Fruit fly (Drosophila melanogaster) whole organism, prepupa: Measurements from ENCODE around the gene ND-B14.5B.

Experiments
- CG10631 ChIP-seq: fragments of 200-800 bp; sonication (Bioruptor generic); optimal IDR thresholded peaks from 2 replicates; lab custom pipeline; 2016; ENCODE audit warnings: missing biosample characterization, missing genetic modification characterization
- CG10669 ChIP-seq: fragments of 200-800 bp; sonication (Bioruptor generic); optimal IDR thresholded peaks from 3 replicates; lab custom pipeline; 2018; ENCODE audit warnings: missing biosample characterization, mild to moderate bottlenecking, missing genetic modification characterization, moderate library complexity
- CG11902 ChIP-seq: fragments of 200-800 bp; sonication (Bioruptor generic); optimal IDR thresholded peaks from 3 replicates; lab custom pipeline; 2016; ENCODE audit warnings: missing biosample characterization, missing genetic modification characterization
- CG15336 ChIP-seq: fragments of 200-800 bp; sonication (Bioruptor generic); IDR thresholded peaks from 2 replicates; pipeline ENCODE4 v1.3.6; 2022; ENCODE audit warnings: missing biosample characterization, missing genetic modification characterization
- CG1621 ChIP-seq: fragments of 200-800 bp; sonication (Bioruptor generic); optimal IDR thresholded peaks from 3 replicates; lab custom pipeline; 2018; ENCODE audit warnings: missing biosample characterization, mild to moderate bottlenecking, missing genetic modification characterization
- CG16779 ChIP-seq: fragments of 200-800 bp; sonication (Bioruptor generic); optimal IDR thresholded peaks from 3 replicates; lab custom pipeline; 2017; ENCODE audit warnings: missing biosample characterization, mild to moderate bottlenecking, missing genetic modification characterization
- CG32006 ChIP-seq: fragments of 200-800 bp; sonication (Bioruptor generic); optimal IDR thresholded peaks from 3 replicates; lab custom pipeline; 2017; ENCODE audit warnings: missing biosample characterization, mild to moderate bottlenecking, missing genetic modification characterization
- CG4318 ChIP-seq: fragments of 200-800 bp; sonication (Bioruptor generic); optimal IDR thresholded peaks from 3 replicates; lab custom pipeline; 2017; ENCODE audit warnings: missing biosample characterization, mild to moderate bottlenecking, missing genetic modification characterization
- CG6792 ChIP-seq: fragments of 200-800 bp; sonication (Bioruptor generic); optimal IDR thresholded peaks from 3 replicates; lab custom pipeline; 2016; ENCODE audit warnings: missing biosample characterization, missing genetic modification characterization
- CG8319 ChIP-seq: fragments of 200-800 bp; sonication (Bioruptor generic); optimal IDR thresholded peaks from 3 replicates; lab custom pipeline; 2016; ENCODE audit warnings: missing biosample characterization, missing genetic modification characterization
- CG8632 ChIP-seq: fragments of 200-800 bp; sonication (Bioruptor generic); optimal IDR thresholded peaks from 3 replicates; lab custom pipeline; 2016; ENCODE audit warnings: missing biosample characterization, missing genetic modification characterization
- Eip93F ChIP-seq: fragments of 200-800 bp; sonication (Bioruptor generic); optimal IDR thresholded peaks from 2 replicates; lab custom pipeline; 2016; ENCODE audit warnings: missing biosample characterization, mild to moderate bottlenecking, missing genetic modification characterization
- Ets21C ChIP-seq: fragments of 200-800 bp; sonication (Bioruptor generic); optimal IDR thresholded peaks from 3 replicates; lab custom pipeline; 2016; ENCODE audit warnings: missing biosample characterization, missing genetic modification characterization
- Gug ChIP-seq: fragments of 200-800 bp; sonication (Bioruptor generic); IDR thresholded peaks from 2 replicates; pipeline ENCODE4 v1.3.6; 2022; ENCODE audit warnings: missing biosample characterization, missing genetic modification characterization
- Lpt ChIP-seq: fragments of 200-800 bp; sonication (Bioruptor generic); optimal IDR thresholded peaks from 3 replicates; lab custom pipeline; 2016; ENCODE audit warnings: missing biosample characterization, missing genetic modification characterization
- Sox15 ChIP-seq: fragments of 200-800 bp; sonication (Bioruptor generic); optimal IDR thresholded peaks from 3 replicates; lab custom pipeline; 2016; ENCODE audit warnings: missing biosample characterization, missing genetic modification characterization
- dsx ChIP-seq: fragments of 200-800 bp; optimal IDR thresholded peaks from 3 replicates; lab custom pipeline; 2019; ENCODE audit warnings: missing biosample characterization, mild to moderate bottlenecking, missing genetic modification characterization, moderate library complexity; ENCODE audit not compliant: poor library complexity, severe bottlenecking
- esn ChIP-seq: fragments of 200-800 bp; sonication (Bioruptor generic); optimal IDR thresholded peaks from 2 replicates; lab custom pipeline; 2016; ENCODE audit warnings: missing biosample characterization, mild to moderate bottlenecking, missing genetic modification characterization, moderate library complexity
- fd59A ChIP-seq: fragments of 200-800 bp; sonication (Bioruptor generic); optimal IDR thresholded peaks from 2 replicates; lab custom pipeline; 2017; ENCODE audit warnings: missing biosample characterization, mild to moderate bottlenecking, missing genetic modification characterization, missing genetic modification reagents
- fd85E ChIP-seq: fragments of 200-800 bp; sonication (Bioruptor generic); optimal IDR thresholded peaks from 3 replicates; lab custom pipeline; 2016; ENCODE audit warnings: missing biosample characterization, missing genetic modification characterization
- fkh ChIP-seq: fragments of 200-800 bp; sonication (Bioruptor generic); optimal IDR thresholded peaks from 3 replicates; lab custom pipeline; 2017; ENCODE audit warnings: missing biosample characterization, mild to moderate bottlenecking, missing genetic modification characterization, moderate library complexity
- lz ChIP-seq: fragments of 200-800 bp; sonication (Bioruptor generic); optimal IDR thresholded peaks from 3 replicates; lab custom pipeline; 2016; ENCODE audit warnings: missing biosample characterization, missing genetic modification characterization
- net ChIP-seq: fragments of 200-800 bp; sonication (Bioruptor generic); optimal IDR thresholded peaks from 3 replicates; lab custom pipeline; 2016; ENCODE audit warnings: missing biosample characterization, missing genetic modification characterization
- pdm3 ChIP-seq: fragments of 200-800 bp; sonication (Bioruptor generic); optimal IDR thresholded peaks from 3 replicates; lab custom pipeline; 2016; ENCODE audit warnings: missing biosample characterization, missing genetic modification characterization

ND-B14.5B gene

DNA sequence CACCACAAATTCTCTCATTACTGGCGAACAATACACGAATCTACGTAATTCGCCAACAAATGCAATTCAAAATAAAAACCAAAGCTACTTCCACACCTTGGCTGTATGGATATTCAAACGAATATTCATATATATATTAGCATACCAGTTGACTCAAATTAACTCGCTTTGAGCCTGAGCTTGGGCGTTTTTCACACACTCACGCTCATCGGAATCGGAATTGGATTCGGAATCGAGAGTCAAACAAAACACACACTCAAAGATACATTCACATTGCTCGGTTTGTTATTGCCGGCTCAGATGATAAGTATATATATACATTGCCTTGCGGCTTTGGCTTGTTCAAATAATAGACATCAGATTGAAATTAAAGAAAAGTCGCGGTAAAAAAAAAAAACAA, 23.4 kb downstream of the ND-B14.5B start:
- TF ChIP-seq CG10669 (GFP tag; lab: Kevin White, UChicago) (no peak), Sox15 (GFP tag; lab: Kevin White, UChicago) (no peak), CG8632 (GFP tag; lab: Kevin White, UChicago) (no peak), fd85E (no peak), CG10631 (no peak)

DNA sequence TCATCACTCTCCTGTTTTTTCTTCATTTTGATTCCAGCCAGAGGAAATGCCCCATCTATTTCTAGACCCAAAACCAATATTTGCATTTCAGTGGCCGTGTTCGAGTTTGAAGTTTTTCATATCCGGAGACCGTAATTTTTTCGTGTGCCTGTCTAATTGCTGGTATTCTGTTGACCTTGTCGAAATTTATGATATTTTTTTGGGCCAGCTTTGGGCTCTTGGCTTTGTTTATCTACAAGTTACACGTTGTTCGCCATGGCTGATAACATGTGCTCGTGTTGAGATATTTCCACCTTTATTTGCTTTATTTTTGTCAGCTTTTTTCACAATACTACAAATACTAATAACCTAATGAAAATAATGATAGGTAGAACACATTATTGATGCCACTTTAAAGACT, 23.9 kb downstream of the ND-B14.5B start:
- TF ChIP-seq Ets21C (GFP tag; lab: Kevin White, UChicago) = no peak
- no peak for TF ChIP-seq CG10669 (GFP tag; lab: Kevin White, UChicago)
- peak; percentile 80 for TF ChIP-seq fkh
- no peak for TF ChIP-seq CG16779

- TF ChIP-seq CG16779 = no peak
- no peak for TF ChIP-seq fd59A (GFP tag; lab: Kevin White, UChicago)
- no peak for TF ChIP-seq Eip93F (GFP tag; lab: Kevin White, UChicago)
- TF ChIP-seq CG15336 (GFP tag; lab: Robert Waterston, UW) = no peak
- TF ChIP-seq fd85E = no peak
- TF ChIP-seq Lpt = no peak
Observed at dm6 chr2L:3121325-3121724, 24.3 kb downstream of the ND-B14.5B start.

DNA sequence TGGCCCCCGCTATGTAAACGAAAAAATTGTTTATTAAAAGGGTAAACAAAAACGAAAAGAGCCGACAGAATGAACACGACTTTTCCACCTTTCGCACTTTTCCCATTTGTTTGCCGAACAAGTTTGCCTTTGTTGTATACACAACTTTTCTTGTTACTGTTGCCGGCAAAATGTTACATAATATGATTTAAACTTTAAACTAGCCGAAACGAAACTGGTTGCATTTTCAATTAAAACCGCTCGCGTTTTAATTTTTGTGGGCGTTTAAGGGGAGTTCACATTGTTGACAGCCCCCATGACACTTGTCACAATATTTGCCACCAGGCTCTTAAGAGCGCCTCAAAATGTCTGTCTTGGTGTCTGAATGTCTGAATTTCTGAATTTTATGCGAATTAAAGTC, 24.8 kb downstream of the ND-B14.5B start:
- TF ChIP-seq fkh = peak; percentile 41
- no peak for TF ChIP-seq esn (GFP tag; lab: Kevin White, UChicago)

DNA sequence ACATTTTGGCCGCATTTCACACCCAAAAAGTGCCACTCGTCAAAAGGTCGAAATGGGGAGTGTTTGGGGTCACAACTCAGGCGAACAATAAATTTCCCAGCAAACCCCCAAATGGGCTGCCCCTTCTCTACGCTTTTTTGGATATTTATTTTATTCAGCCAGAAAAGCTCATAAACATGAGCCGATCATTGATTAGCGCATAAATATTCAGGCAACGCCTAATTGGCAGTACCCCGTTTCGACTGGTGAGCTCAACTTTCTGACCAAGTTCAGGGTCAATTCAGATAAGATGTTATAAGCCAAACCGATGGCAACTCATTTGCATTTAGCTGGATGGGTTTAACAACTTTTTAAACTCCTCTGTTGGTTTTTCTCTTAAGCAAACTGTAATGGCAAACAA, 26.0 kb downstream of the ND-B14.5B start:
- TF ChIP-seq CG16779 (no peak), CG6792 (GFP tag; lab: Kevin White, UChicago) (no peak), pdm3 (no peak), CG15336 (GFP tag; lab: Robert Waterston, UW) (no peak), CG8319 (no peak)

DNA sequence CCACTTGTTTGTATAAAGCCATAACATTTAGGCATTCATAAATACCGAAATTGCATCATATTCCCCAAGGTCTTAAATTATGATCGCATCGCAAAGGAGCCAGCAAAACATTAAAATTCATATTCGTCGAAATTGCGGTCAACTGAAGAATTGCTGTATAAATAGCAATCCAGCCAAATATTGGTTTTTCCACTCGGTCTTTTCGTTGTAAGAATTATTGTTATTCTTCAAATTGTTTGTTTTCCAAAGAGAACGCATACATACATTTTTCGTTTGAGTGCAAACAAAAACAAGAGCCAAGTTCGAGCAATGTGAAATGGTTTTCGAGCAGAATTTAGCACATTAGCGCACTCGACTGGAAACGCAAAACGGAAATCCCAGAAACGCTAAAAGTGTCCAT, 30.8 kb downstream of the ND-B14.5B start:
- TF ChIP-seq fkh (peak; percentile 55), CG11902 (GFP tag; lab: Kevin White, UChicago) (no peak), CG16779 (no peak), Eip93F (GFP tag; lab: Kevin White, UChicago) (no peak)

dm6 chr2L:3114132-3114531, 31.5 kb downstream of the ND-B14.5B start:
- TF ChIP-seq CG16779 (no peak), fkh (peak; percentile 64), CG8632 (GFP tag; lab: Kevin White, UChicago) (no peak), lz (GFP tag; lab: Kevin White, UChicago) (no peak)
- TF ChIP-seq, all 60 proteins: peak for 1

DNA sequence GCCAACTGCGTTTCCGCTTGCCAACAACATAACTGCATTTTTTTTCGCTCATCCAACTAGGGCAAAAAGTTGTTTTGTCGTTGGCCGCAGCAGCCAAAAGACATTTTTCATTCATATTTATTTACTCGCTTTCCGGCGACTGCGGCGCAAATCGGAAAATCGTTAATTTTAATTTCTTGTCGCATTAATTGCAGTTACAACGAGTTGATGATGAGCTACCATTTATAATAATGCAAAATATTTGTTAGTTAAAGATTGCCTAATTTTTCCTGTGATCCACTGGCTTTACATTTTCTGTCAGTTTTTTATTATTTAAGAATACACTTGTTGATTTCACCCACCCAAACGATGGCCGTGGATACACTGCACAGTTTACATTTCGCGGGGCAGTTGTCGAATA, 36.3 kb downstream of the ND-B14.5B start, which contains the start of gene PpD6:
Gene PpD6, plus strand, starts transcription at position 301 of the 400 bp plus-strand sequence.
- TF ChIP-seq CG32006 (GFP tag; lab: Kevin White, UChicago) (no peak), CG10669 (GFP tag; lab: Kevin White, UChicago) (no peak), dsx (GFP tag; lab: Kevin White, UChicago) (no peak), Gug (GFP tag; lab: Robert Waterston, UW) (no peak), net (GFP tag; lab: Kevin White, UChicago) (no peak), CG1621 (no peak), CG4318 (no peak), pdm3 (no peak), Lpt (no peak), Ets21C (GFP tag; lab: Kevin White, UChicago) (no peak)
